Worm (Caenorhabditis elegans) whole organism, young adult: ENCODE data around the gene Y41C4A.32.
A peak's percentile ranks its signal among the peaks of the same experiment; 100 is the strongest.

Source experiments
- B0019.2 ChIP-seq: fragments of 200-800 bp; sonication (Bioruptor generic); conservative IDR thresholded peaks from 2 replicates; pipeline ENCODE4 v1.3.6; 2022; ENCODE audit warnings: missing genetic modification reagents, missing genetic modification characterization, missing compliant biosample characterization
- B0035.1 ChIP-seq: sonication (generic microtip); optimal IDR thresholded peaks from 2 replicates; lab custom pipeline; 2016; ENCODE audit warnings: missing genetic modification characterization, mild to moderate bottlenecking, missing compliant biosample characterization, missing genotype, missing genetic modification reagents
- B0261.1 ChIP-seq: sonication (generic microtip); optimal IDR thresholded peaks from 2 replicates; lab custom pipeline; 2016; ENCODE audit warnings: mild to moderate bottlenecking, missing genetic modification characterization, moderate library complexity, missing compliant biosample characterization
- B0336.3 ChIP-seq: fragments of 200-800 bp; sonication (Bioruptor generic); IDR thresholded peaks from 2 replicates; pipeline ENCODE4 v1.3.6; 2022; ENCODE audit warnings: missing genetic modification characterization, missing compliant biosample characterization
- C06A6.2 ChIP-seq: fragments of 200-800 bp; sonication (Bioruptor generic); conservative IDR thresholded peaks from 2 replicates; pipeline ENCODE4 v1.3.6; 2022; ENCODE audit warnings: missing genetic modification characterization, missing compliant biosample characterization
- F10E7.11 ChIP-seq: sonication (generic microtip); optimal IDR thresholded peaks from 2 replicates; lab custom pipeline; 2017; ENCODE audit warnings: mild to moderate bottlenecking, missing genetic modification characterization, moderate library complexity, missing compliant biosample characterization
- F33H1.4 ChIP-seq: fragments of 200-800 bp; sonication (Bioruptor generic); IDR thresholded peaks from 2 replicates; pipeline ENCODE4 v1.3.6; 2022; ENCODE audit warnings: missing genetic modification reagents, missing genetic modification characterization, missing compliant biosample characterization
- F49E8.2 ChIP-seq: sonication (generic microtip); optimal IDR thresholded peaks from 3 replicates; lab custom pipeline; 2017; ENCODE audit warnings: missing genetic modification characterization, mild to moderate bottlenecking, missing compliant biosample characterization, antibody characterized with exemption, moderate library complexity; ENCODE audit not compliant: insufficient read depth
- F52B5.7 ChIP-seq: sonication (generic microtip); optimal IDR thresholded peaks from 2 replicates; lab custom pipeline; 2016; ENCODE audit warnings: mild to moderate bottlenecking, missing genetic modification characterization, missing compliant biosample characterization
- F55B11.4 ChIP-seq: sonication (generic microtip); optimal IDR thresholded peaks from 2 replicates; lab custom pipeline; 2016; ENCODE audit warnings: missing compliant biosample characterization, missing genetic modification characterization, borderline replicate concordance; ENCODE audit not compliant: insufficient read depth
- F57A8.1 ChIP-seq: fragments of 200-800 bp; sonication (Bioruptor generic); optimal IDR thresholded peaks from 2 replicates; lab custom pipeline; 2018; ENCODE audit warnings: mild to moderate bottlenecking, missing genetic modification characterization, moderate library complexity, missing compliant biosample characterization
- T07F8.4 ChIP-seq: sonication (generic microtip); optimal IDR thresholded peaks from 2 replicates; lab custom pipeline; 2016; ENCODE audit warnings: mild to moderate bottlenecking, missing genetic modification characterization, moderate library complexity, missing compliant biosample characterization
- Y53F4B.3 ChIP-seq: fragments of 200-800 bp; sonication (Bioruptor generic); IDR thresholded peaks from 2 replicates; pipeline ENCODE4 v1.3.6; 2022; ENCODE audit warnings: missing genetic modification reagents, missing genetic modification characterization, missing compliant biosample characterization
- Y53G8AR.9 ChIP-seq: fragments of 200-800 bp; sonication (Bioruptor generic); conservative IDR thresholded peaks from 2 replicates; pipeline ENCODE4 v1.3.6; 2022; ENCODE audit warnings: missing genetic modification reagents, missing genetic modification characterization, missing compliant biosample characterization
- Y79H2A.3 ChIP-seq: fragments of 200-800 bp; sonication (Bioruptor generic); conservative IDR thresholded peaks from 2 replicates; pipeline ENCODE4 v1.3.6; 2022; ENCODE audit warnings: missing genetic modification reagents, missing genetic modification characterization, missing compliant biosample characterization
- akir-1 ChIP-seq: fragments of 200-800 bp; sonication (Bioruptor generic); optimal IDR thresholded peaks from 2 replicates; lab custom pipeline; 2018; ENCODE audit warnings: mild to moderate bottlenecking, missing genetic modification characterization, moderate library complexity, missing compliant biosample characterization
- aptf-2 ChIP-seq: fragments of 200-800 bp; sonication (Bioruptor generic); conservative IDR thresholded peaks from 2 replicates; pipeline ENCODE4 v1.3.6; 2022; ENCODE audit warnings: missing genetic modification reagents, missing genetic modification characterization, missing compliant biosample characterization
- ceh-27 ChIP-seq: fragments of 200-800 bp; sonication (Bioruptor generic); optimal IDR thresholded peaks from 2 replicates; lab custom pipeline; 2018; ENCODE audit warnings: mild to moderate bottlenecking, missing genetic modification characterization, moderate library complexity, missing compliant biosample characterization
- ceh-79 ChIP-seq: sonication (generic microtip); optimal IDR thresholded peaks from 2 replicates; lab custom pipeline; 2017; ENCODE audit warnings: mild to moderate bottlenecking, missing genetic modification characterization, missing compliant biosample characterization
- hlh-12 ChIP-seq: sonication (generic microtip); optimal IDR thresholded peaks from 2 replicates; lab custom pipeline; 2016; ENCODE audit warnings: missing genetic modification characterization, missing compliant biosample characterization
- hlh-26 ChIP-seq: fragments of 200-800 bp; sonication (Bioruptor generic); conservative IDR thresholded peaks from 2 replicates; pipeline ENCODE4 v1.3.6; 2022; ENCODE audit warnings: missing genetic modification reagents, missing genetic modification characterization, missing compliant biosample characterization
- hmg-1.2 ChIP-seq: fragments of 200-800 bp; sonication (Bioruptor generic); IDR thresholded peaks from 2 replicates; pipeline ENCODE4 v1.3.6; 2022; ENCODE audit warnings: missing genetic modification reagents, missing genetic modification characterization, missing compliant biosample characterization
- hsf-1 ChIP-seq: fragments of 200-800 bp; sonication (Bioruptor generic); IDR thresholded peaks from 2 replicates; pipeline ENCODE4 v1.3.6; 2022; ENCODE audit warnings: missing genetic modification reagents, missing genetic modification characterization, missing compliant biosample characterization
- lag-1 ChIP-seq: fragments of 200-800 bp; sonication (Bioruptor generic); IDR thresholded peaks from 2 replicates; pipeline ENCODE4 v1.3.6; 2022; ENCODE audit warnings: missing genetic modification reagents, missing genetic modification characterization, missing compliant biosample characterization
- lin-40 ChIP-seq: sonication (generic microtip); optimal IDR thresholded peaks from 2 replicates; lab custom pipeline; 2016; ENCODE audit warnings: missing genetic modification characterization, mild to moderate bottlenecking, missing compliant biosample characterization, missing genotype, missing genetic modification reagents
- lin-54 ChIP-seq: fragments of 200-800 bp; sonication (Bioruptor generic); optimal IDR thresholded peaks from 2 replicates; lab custom pipeline; 2018; ENCODE audit warnings: mild to moderate bottlenecking, missing genetic modification characterization, missing compliant biosample characterization
- lsl-1 ChIP-seq: fragments of 200-800 bp; sonication (Bioruptor generic); optimal IDR thresholded peaks from 2 replicates; lab custom pipeline; 2018; ENCODE audit warnings: mild to moderate bottlenecking, missing genetic modification characterization, moderate library complexity, missing compliant biosample characterization
- lsy-27 ChIP-seq: sonication (generic microtip); optimal IDR thresholded peaks from 2 replicates; lab custom pipeline; 2017; ENCODE audit warnings: missing genetic modification characterization, mild to moderate bottlenecking, missing compliant biosample characterization, antibody characterized with exemption, missing genotype, borderline replicate concordance; ENCODE audit not compliant: insufficient read depth
- madf-10 ChIP-seq: sonication (generic microtip); optimal IDR thresholded peaks from 2 replicates; lab custom pipeline; 2016; ENCODE audit warnings: mild to moderate bottlenecking, missing genetic modification characterization, missing compliant biosample characterization
- madf-8 ChIP-seq: fragments of 200-800 bp; sonication (Bioruptor generic); conservative IDR thresholded peaks from 2 replicates; pipeline ENCODE4 v1.3.6; 2022; ENCODE audit warnings: missing genetic modification reagents, missing genetic modification characterization, missing compliant biosample characterization
- nfya-1 ChIP-seq: sonication (generic microtip); optimal IDR thresholded peaks from 2 replicates; lab custom pipeline; 2017; ENCODE audit warnings: antibody characterized with exemption, missing compliant biosample characterization, missing genetic modification characterization, borderline replicate concordance; ENCODE audit not compliant: insufficient read depth
- nfyb-1 ChIP-seq: fragments of 200-800 bp; sonication (Bioruptor generic); IDR thresholded peaks from 2 replicates; pipeline ENCODE4 v1.3.6; 2022; ENCODE audit warnings: missing genetic modification reagents, missing genetic modification characterization, missing compliant biosample characterization
- nhr-120 ChIP-seq: fragments of 200-800 bp; sonication (Bioruptor generic); IDR thresholded peaks from 2 replicates; pipeline ENCODE4 v1.3.6; 2022; ENCODE audit warnings: missing genetic modification characterization, missing compliant biosample characterization
- nhr-179 ChIP-seq: sonication (generic microtip); optimal IDR thresholded peaks from 2 replicates; lab custom pipeline; 2016; ENCODE audit warnings: mild to moderate bottlenecking, missing genetic modification characterization, missing compliant biosample characterization
- pha-4 ChIP-seq: fragments of 150-350 bp; sonication (generic microtip); optimal IDR thresholded peaks from 2 replicates; lab custom pipeline; 2014; ENCODE audit warnings: missing biosample characterization, missing genetic modification reagents, missing genetic modification characterization
- rcor-1 ChIP-seq: fragments of 200-800 bp; sonication (Bioruptor generic); IDR thresholded peaks from 2 replicates; pipeline ENCODE4 v1.3.6; 2022; ENCODE audit warnings: missing genetic modification reagents, missing genetic modification characterization, missing compliant biosample characterization
- repo-1 ChIP-seq: sonication (generic microtip); optimal IDR thresholded peaks from 2 replicates; lab custom pipeline; 2017; ENCODE audit warnings: mild to moderate bottlenecking, missing genetic modification characterization, missing compliant biosample characterization
- sdz-38 ChIP-seq: sonication (generic microtip); optimal IDR thresholded peaks from 2 replicates; lab custom pipeline; 2016; ENCODE audit warnings: missing genotype, missing genetic modification characterization, missing compliant biosample characterization
- snpc-4 ChIP-seq, 5 experiments: fragments of 150-350 bp in 1 of 5; sonication (generic microtip) in 4 of 5; optimal IDR thresholded peaks; 2 replicates each; lab custom pipeline; 2014 to 2018; ENCODE audit warnings: missing genetic modification characterization in 5 of 5, missing biosample characterization in 3 of 5, antibody characterized with exemption in 2 of 5, mild to moderate bottlenecking in 2 of 5, missing compliant biosample characterization in 2 of 5, missing genotype in 2 of 5, moderate library complexity in 2 of 5, missing genetic modification reagents in 1 of 5
- sptf-2 ChIP-seq: fragments of 200-800 bp; sonication (Bioruptor generic); optimal IDR thresholded peaks from 2 replicates; lab custom pipeline; 2018; ENCODE audit warnings: mild to moderate bottlenecking, missing genetic modification characterization, missing compliant biosample characterization
- tbp1 ChIP-seq: fragments of 200-800 bp; sonication (Bioruptor generic); optimal IDR thresholded peaks from 2 replicates; lab custom pipeline; 2018; ENCODE audit warnings: mild to moderate bottlenecking, missing genetic modification characterization, missing compliant biosample characterization
- tbx-9 ChIP-seq: sonication (generic microtip); optimal IDR thresholded peaks from 2 replicates; lab custom pipeline; 2016; ENCODE audit warnings: borderline replicate concordance, missing genetic modification characterization, inconsistent platforms, missing compliant biosample characterization
- ztf-22 ChIP-seq: fragments of 200-800 bp; sonication (Bioruptor generic); optimal IDR thresholded peaks from 2 replicates; lab custom pipeline; 2018; ENCODE audit warnings: mild to moderate bottlenecking, missing genetic modification characterization, moderate library complexity, missing compliant biosample characterization
- ztf-26 ChIP-seq: sonication (generic microtip); optimal IDR thresholded peaks from 2 replicates; lab custom pipeline; 2017; ENCODE audit warnings: missing genetic modification characterization, missing compliant biosample characterization
- ztf-3 ChIP-seq: fragments of 200-800 bp; sonication (Bioruptor generic); optimal IDR thresholded peaks from 2 replicates; lab custom pipeline; 2018; ENCODE audit warnings: mild to moderate bottlenecking, missing genetic modification characterization, missing compliant biosample characterization

Y41C4A.32 gene

ce11 chrIII:11718548-11718947, 3.0 kb upstream of the Y41C4A.32 start, which contains the start of gene Y41C4A.9 (continued):
- TF ChIP-seq lsy-27 (no peak), repo-1 (tag; lab: Kevin White, UChicago) (no peak), ztf-22 (GFP tag; lab: Kevin White, UChicago) (no peak), pha-4 (tag; lab: Kevin White, UChicago) (no peak), B0019.2 (GFP tag; lab: Robert Waterston, UW) (no peak), nfyb-1 (GFP tag; lab: Robert Waterston, UW) (no peak), B0336.3 (GFP tag; lab: Robert Waterston, UW) (no peak), snpc-4 (GFP tag; optimal IDR thresholded peaks at IDR 0.05; lab: Kevin White, UChicago) (peak; percentile 27), snpc-4 (tag; optimal IDR thresholded peaks at IDR 0.05; lab: Kevin White, UChicago) (peak in 1 of 4 experiments; percentile 9), F57A8.1 (no peak), hlh-26 (no peak), hlh-12 (tag; lab: Kevin White, UChicago) (no peak), sdz-38 (tag; lab: Kevin White, UChicago) (no peak), F33H1.4 (GFP tag; lab: Robert Waterston, UW) (no peak), ceh-27 (GFP tag; lab: Kevin White, UChicago) (no peak), ztf-3 (GFP tag; lab: Kevin White, UChicago) (no peak), Y53G8AR.9 (GFP tag; lab: Robert Waterston, UW) (0 out of 2 replicates have a peak, but pooled peaks have one; percentile 54), tbx-9 (no peak), B0035.1 (tag; lab: Kevin White, UChicago) (no peak)
- TF ChIP-seq, all 124 proteins: peak for 21

- TF ChIP-seq tbp1 (GFP tag; lab: Kevin White, UChicago) (peak; percentile 19), sdz-38 (tag; lab: Kevin White, UChicago) (no peak), nhr-120 (GFP tag; lab: Robert Waterston, UW) (no peak), sptf-2 (GFP tag; lab: Kevin White, UChicago) (no peak), hmg-1.2 (GFP tag; lab: Robert Waterston, UW) (no peak), lsl-1 (GFP tag; lab: Kevin White, UChicago) (peak; percentile 35), F55B11.4 (tag; lab: Kevin White, UChicago) (no peak), hsf-1 (GFP tag; lab: Robert Waterston, UW) (no peak), B0261.1 (tag; lab: Kevin White, UChicago) (no peak), F52B5.7 (no peak), madf-10 (no peak), F10E7.11 (tag; lab: Kevin White, UChicago) (no peak), ceh-79 (no peak), nfyb-1 (GFP tag; lab: Robert Waterston, UW) (no peak), lin-54 (peak; percentile 97), ztf-26 (tag; lab: Kevin White, UChicago) (no peak), aptf-2 (GFP tag; lab: Robert Waterston, UW) (no peak), B0035.1 (tag; lab: Kevin White, UChicago) (no peak), lag-1 (GFP tag; lab: Robert Waterston, UW) (no peak), Y53F4B.3 (no peak), lin-40 (tag; lab: Kevin White, UChicago) (peak; percentile 39), Y79H2A.3 (GFP tag; lab: Robert Waterston, UW) (no peak), nfya-1 (tag; lab: Kevin White, UChicago) (no peak), nhr-179 (tag; lab: Kevin White, UChicago) (no peak), T07F8.4 (tag; lab: Kevin White, UChicago) (no peak), tbx-9 (no peak), F49E8.2 (tag; lab: Kevin White, UChicago) (no peak), akir-1 (GFP tag; lab: Kevin White, UChicago) (no peak), madf-8 (GFP tag; lab: Robert Waterston, UW) (no peak), lsy-27 (no peak), rcor-1 (0 out of 2 replicates have a peak, but pooled peaks have one; percentile 18), C06A6.2 (GFP tag; lab: Robert Waterston, UW) (no peak), hlh-26 (no peak)
Observed at ce11 chrIII:11719400-11719875, 2.1 kb upstream of the Y41C4A.32 start, which contains the start of the genes elb-1 and Y41C4A.11. Gene elb-1, minus strand, starts transcription at chrIII:11719450. Gene Y41C4A.11, plus strand, starts transcription at chrIII:11719860.
